Fruit fly (Drosophila melanogaster): ENCODE data around the gene Dnai2.

The Dnai2 gene

dm6 chr3L:11699163-11699562 is at the start of gene Dnai2:
TSS of gene Dnai2 (minus strand) at chr3L:11699263.
- TF ChIP-seq noc (tag; optimal IDR thresholded peaks at IDR 0.05): no peak

DNA sequence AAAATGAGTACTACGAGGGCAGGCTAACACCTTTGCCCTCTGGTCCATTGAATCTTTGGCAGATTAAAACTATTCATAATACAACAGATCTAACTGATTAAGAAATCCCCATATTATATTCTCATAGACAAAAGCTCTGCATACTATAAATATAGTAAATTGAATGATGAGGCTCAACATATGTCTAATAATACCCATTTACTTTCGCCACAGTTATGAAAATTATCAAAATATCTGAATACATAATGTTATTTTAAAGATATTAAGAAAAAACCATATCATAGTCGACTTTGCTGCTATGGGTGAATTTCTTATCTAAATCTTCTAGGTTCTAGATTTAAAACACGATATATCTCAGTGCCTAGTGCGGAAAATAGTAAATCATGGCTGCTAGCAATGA is 32.8 kb upstream of the Dnai2 start, which contains the start of gene CG32087:
TSS of gene CG32087 (plus strand) at position 301 of the 400 bp plus-strand sequence.
- TF ChIP-seq noc (tag; optimal IDR thresholded peaks at IDR 0.05): no peak

dm6 chr3L:11728147-11728546 is 29.1 kb upstream of the Dnai2 start, which contains the start of gene sunn:
TSS of gene sunn (plus strand) at chr3L:11728348.
- TF ChIP-seq noc (tag; optimal IDR thresholded peaks at IDR 0.05): no peak

DNA sequence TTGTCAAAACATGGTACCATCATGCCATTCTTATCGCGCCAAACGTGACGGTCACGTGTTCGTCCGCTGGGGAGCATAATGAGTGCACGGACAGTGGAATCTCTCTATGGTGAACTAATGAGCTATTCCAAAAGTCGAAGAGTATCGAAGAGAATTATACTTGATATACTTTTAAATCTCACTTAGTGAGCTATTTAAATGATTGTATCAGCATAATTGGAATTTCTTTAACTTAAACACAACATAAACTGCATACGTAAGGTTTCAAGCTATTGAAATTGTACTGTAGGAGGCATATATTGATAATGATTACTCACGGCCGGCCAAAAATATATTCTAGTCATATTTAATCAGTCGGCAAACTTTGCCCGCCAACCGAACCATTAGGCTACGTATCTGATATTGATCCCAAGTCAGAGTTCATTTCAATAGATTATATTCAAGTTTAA is 22.5 kb upstream of the Dnai2 start:
- peak; percentile 83 for TF ChIP-seq noc (tag; optimal IDR thresholded peaks at IDR 0.05)

dm6 chr3L:11720780-11721179 is 21.7 kb upstream of the Dnai2 start, which contains the start of gene Bmcp:
TSS of gene Bmcp (plus strand) at chr3L:11720934.
- no peak for TF ChIP-seq noc (tag; optimal IDR thresholded peaks at IDR 0.05)

dm6 chr3L:11717993-11718392 is 18.9 kb upstream of the Dnai2 start:
- no peak for TF ChIP-seq noc (tag; optimal IDR thresholded peaks at IDR 0.05)

dm6 chr3L:11717300-11717699 is 18.2 kb upstream of the Dnai2 start:
- no peak for TF ChIP-seq noc (tag; optimal IDR thresholded peaks at IDR 0.05)

dm6 chr3L:11716899-11717298 is 17.8 kb upstream of the Dnai2 start:
- no peak for TF ChIP-seq noc (tag; optimal IDR thresholded peaks at IDR 0.05)

DNA sequence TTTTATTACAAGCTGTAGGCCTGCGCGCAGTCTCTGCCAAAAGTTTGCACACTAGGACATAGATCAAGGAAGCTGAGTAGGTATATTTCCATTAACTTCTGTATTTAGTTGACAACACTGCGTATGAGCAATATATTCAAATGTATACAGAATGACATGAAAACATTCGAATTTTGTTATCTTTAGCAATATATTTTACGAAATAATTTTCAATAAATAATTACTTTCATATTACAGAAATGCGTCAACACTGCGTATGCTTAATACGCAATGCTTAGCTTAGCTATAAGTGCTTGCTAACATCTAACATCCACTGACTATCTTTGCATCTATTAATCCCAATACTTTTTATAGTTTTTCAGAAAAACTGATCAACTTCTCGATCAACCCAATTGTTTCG is 17.3 kb upstream of the Dnai2 start:
- no peak for TF ChIP-seq noc (tag; optimal IDR thresholded peaks at IDR 0.05)

DNA sequence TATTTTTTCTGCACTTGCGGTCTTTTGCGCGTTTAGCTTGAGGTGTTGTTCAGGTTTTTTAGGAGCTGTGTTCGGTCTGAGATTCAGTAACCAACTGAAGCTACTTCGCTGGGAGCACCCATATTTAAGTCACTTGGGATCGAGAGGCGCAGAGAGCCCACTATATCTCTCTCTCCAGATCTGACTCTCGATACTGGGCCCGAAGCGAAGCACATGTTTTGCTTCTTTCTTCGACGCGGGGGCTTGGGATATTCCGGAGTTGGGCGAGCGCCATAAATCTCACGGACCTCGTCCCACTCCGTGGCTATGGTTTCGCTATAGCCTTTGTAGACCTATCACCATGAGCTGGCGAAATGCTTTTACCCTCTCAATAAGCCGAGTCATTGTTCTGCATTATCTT is 16.1 kb upstream of the Dnai2 start, which contains the start of gene CG14132:
TSS of gene CG14132 (minus strand) at position 99 of the 400 bp plus-strand sequence.
- TF ChIP-seq noc (tag; optimal IDR thresholded peaks at IDR 0.05): no peak

DNA sequence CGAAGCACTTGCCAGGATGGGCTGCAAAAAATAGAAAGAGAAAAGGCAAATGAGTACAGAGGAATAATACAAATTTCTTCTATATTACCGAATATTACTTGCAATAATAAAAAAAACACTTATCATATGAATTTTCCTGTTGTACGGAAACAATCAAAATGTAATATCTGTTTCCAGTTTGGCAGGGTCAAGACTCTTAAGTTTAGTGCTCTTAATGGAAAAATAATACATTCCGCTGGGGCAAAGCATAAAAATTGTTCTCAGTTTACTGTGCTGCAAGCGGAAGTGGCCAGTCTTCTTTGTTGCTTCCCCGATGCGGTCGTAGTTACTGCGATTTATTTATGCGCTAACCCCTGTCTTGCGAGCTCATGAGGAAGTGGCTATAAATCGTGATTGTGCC is 13.8 kb upstream of the Dnai2 start:
- no peak for TF ChIP-seq noc (tag; optimal IDR thresholded peaks at IDR 0.05)

dm6 chr3L:11711789-11712188 is 12.7 kb upstream of the Dnai2 start:
- TF ChIP-seq noc (tag; optimal IDR thresholded peaks at IDR 0.05): no peak

DNA sequence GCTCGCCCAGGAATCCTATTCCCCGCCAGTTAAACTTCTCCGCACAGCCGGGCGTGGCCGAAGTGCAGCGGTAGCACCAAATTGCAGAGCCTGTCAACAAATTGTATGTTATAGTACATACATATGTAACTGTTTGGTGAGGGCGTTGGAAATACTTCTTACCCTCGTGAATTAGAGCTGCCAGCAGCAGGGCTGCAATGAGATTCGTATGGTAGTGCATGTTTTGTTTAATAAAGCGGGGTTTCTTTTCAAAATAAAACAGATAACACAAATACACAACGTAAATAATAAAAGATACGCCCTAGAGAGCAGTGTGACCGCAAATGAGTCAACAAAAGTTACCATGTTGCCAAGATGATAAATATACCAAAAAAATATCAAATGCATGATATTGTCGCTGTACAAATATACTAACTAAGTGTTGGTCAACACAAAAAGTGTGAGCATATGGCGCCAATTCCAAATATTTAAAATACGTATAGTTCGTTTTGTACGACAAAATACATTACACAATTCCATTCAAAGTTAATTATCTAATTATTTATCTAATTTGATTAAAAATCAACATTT is 12.1 kb upstream of the Dnai2 start, which contains the start of gene crim:
TSS of gene crim (minus strand) at position 328 of the 570 bp plus-strand sequence.
- no peak for TF ChIP-seq noc (tag; optimal IDR thresholded peaks at IDR 0.05)

DNA sequence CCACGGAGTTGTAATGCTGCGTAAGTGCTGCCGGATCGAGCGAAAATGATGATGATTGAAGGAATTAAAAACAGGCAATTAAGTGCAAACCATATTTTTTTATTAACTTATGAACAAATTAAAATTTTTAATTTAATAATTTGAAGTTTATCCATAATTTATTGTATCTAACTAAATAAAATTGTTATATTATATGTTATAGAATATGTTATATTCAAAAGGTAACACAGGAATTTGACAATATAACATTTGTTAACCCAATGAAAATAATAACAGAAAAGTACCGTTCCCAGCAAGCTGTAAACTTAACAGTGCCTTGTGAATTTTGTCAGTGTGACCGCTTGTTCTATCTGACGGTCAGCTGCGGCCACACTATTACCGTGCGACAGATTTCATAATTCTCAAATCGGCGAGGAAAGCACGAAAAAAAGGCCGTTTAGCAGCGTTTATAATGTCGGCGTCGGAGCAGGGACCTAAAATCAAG is 9.6 kb upstream of the Dnai2 start, which contains the start of the genes Ccdc56 and mtTFB1:
TSS of gene Ccdc56 (plus strand) at position 347 of the 484 bp plus-strand sequence.
TSS of gene mtTFB1 (plus strand) at position 347 of the 484 bp plus-strand sequence.
- TF ChIP-seq noc (tag; optimal IDR thresholded peaks at IDR 0.05): no peak

- peak; percentile 12 for TF ChIP-seq noc (tag; optimal IDR thresholded peaks at IDR 0.05)
These were observed 9.0 kb upstream of the Dnai2 start, which contains the start of gene CG11658 for dm6 chr3L:11707978-11708632. TSS of gene CG11658 (minus strand) at chr3L:11708553.

dm6 chr3L:11704902-11705546 is 6.0 kb upstream of the Dnai2 start:
- TF ChIP-seq noc (tag; optimal IDR thresholded peaks at IDR 0.05): no peak
